Worm (Caenorhabditis elegans) whole organism, late embryonic: ENCODE data around the gene C08E3.1.

Source experiments
- F13H6.1 ChIP-seq: sonication (generic microtip); optimal IDR thresholded peaks from 2 replicates; lab custom pipeline; 2016; ENCODE audit warnings: missing genetic modification characterization, missing compliant biosample characterization
- K02D7.2 ChIP-seq: sonication (generic microtip); optimal IDR thresholded peaks from 2 replicates; lab custom pipeline; 2017; ENCODE audit warnings: mild to moderate bottlenecking, missing genetic modification characterization, missing compliant biosample characterization
- K09A11.1 ChIP-seq: sonication (generic microtip); optimal IDR thresholded peaks from 2 replicates; lab custom pipeline; 2017; ENCODE audit warnings: antibody characterized with exemption, mild to moderate bottlenecking, missing genetic modification characterization, missing compliant biosample characterization; ENCODE audit not compliant: insufficient read depth
- T23F11.4 ChIP-seq: fragments of 200-800 bp; sonication (Bioruptor generic); optimal IDR thresholded peaks from 2 replicates; lab custom pipeline; 2018; ENCODE audit warnings: mild to moderate bottlenecking, missing genetic modification characterization, missing compliant biosample characterization
- ama-1 ChIP-seq: fragments of 150-350 bp; optimal IDR thresholded peaks from 2 replicates; lab custom pipeline; 2014
- ceh-14 ChIP-seq: sonication (generic microtip); optimal IDR thresholded peaks from 2 replicates; lab custom pipeline; 2016; ENCODE audit warnings: missing genotype, missing genetic modification characterization, missing compliant biosample characterization
- ceh-19 ChIP-seq: fragments of 200-800 bp; sonication (Bioruptor generic); optimal IDR thresholded peaks from 2 replicates; lab custom pipeline; 2018; ENCODE audit warnings: mild to moderate bottlenecking, missing genetic modification characterization, missing compliant biosample characterization
- ceh-24 ChIP-seq: sonication (generic microtip); optimal IDR thresholded peaks from 2 replicates; lab custom pipeline; 2016; ENCODE audit warnings: mild to moderate bottlenecking, missing genetic modification characterization, missing compliant biosample characterization
- ceh-31 ChIP-seq: sonication (generic microtip); optimal IDR thresholded peaks from 2 replicates; lab custom pipeline; 2016; ENCODE audit warnings: missing genetic modification characterization, missing compliant biosample characterization
- ceh-34 ChIP-seq: sonication (generic microtip); optimal IDR thresholded peaks from 2 replicates; lab custom pipeline; 2016; ENCODE audit warnings: mild to moderate bottlenecking, missing genetic modification characterization, missing compliant biosample characterization
- ceh-48 ChIP-seq: sonication (generic microtip); optimal IDR thresholded peaks from 2 replicates; lab custom pipeline; 2016; ENCODE audit warnings: missing genetic modification characterization, inconsistent platforms, missing compliant biosample characterization
- ceh-6 ChIP-seq: fragments of 200-800 bp; sonication (Bioruptor generic); optimal IDR thresholded peaks from 2 replicates; lab custom pipeline; 2018; ENCODE audit warnings: mild to moderate bottlenecking, missing genetic modification characterization, missing compliant biosample characterization
- dve-1 ChIP-seq: sonication (generic microtip); optimal IDR thresholded peaks from 2 replicates; lab custom pipeline; 2017; ENCODE audit warnings: antibody characterized with exemption, mild to moderate bottlenecking, missing genetic modification characterization, missing compliant biosample characterization
- elt-2 ChIP-seq: sonication (generic microtip); optimal IDR thresholded peaks from 2 replicates; lab custom pipeline; 2016; ENCODE audit warnings: missing genetic modification reagents, missing genetic modification characterization, missing compliant biosample characterization
- eyg-1 ChIP-seq: sonication (generic microtip); optimal IDR thresholded peaks from 2 replicates; lab custom pipeline; 2016; ENCODE audit warnings: missing genotype, missing genetic modification characterization, missing compliant biosample characterization
- fkh-10 ChIP-seq: fragments of 150-350 bp; optimal IDR thresholded peaks from 2 replicates; lab custom pipeline; 2014; ENCODE audit warnings: missing biosample characterization, missing genetic modification reagents, missing genetic modification characterization
- fkh-6 ChIP-seq: sonication (generic microtip); optimal IDR thresholded peaks from 2 replicates; lab custom pipeline; 2016; ENCODE audit warnings: missing genetic modification characterization, missing compliant biosample characterization
- hlh-13 ChIP-seq: fragments of 200-800 bp; sonication (Bioruptor generic); optimal IDR thresholded peaks from 2 replicates; lab custom pipeline; 2018; ENCODE audit warnings: mild to moderate bottlenecking, missing genetic modification characterization, missing compliant biosample characterization
- hlh-30 ChIP-seq: sonication (generic microtip); optimal IDR thresholded peaks from 2 replicates; lab custom pipeline; 2017; ENCODE audit warnings: antibody characterized with exemption, missing genetic modification characterization, missing compliant biosample characterization; ENCODE audit not compliant: insufficient read depth
- hlh-6 ChIP-seq: sonication (generic microtip); optimal IDR thresholded peaks from 2 replicates; lab custom pipeline; 2016; ENCODE audit warnings: missing genotype, missing genetic modification characterization, missing compliant biosample characterization
- hlh-8 ChIP-seq: sonication (generic microtip); optimal IDR thresholded peaks from 2 replicates; lab custom pipeline; 2016; ENCODE audit warnings: missing genotype, missing genetic modification characterization, missing compliant biosample characterization
- lim-6 ChIP-seq: sonication (generic microtip); optimal IDR thresholded peaks from 2 replicates; lab custom pipeline; 2016; ENCODE audit warnings: missing genetic modification characterization, missing compliant biosample characterization
- mec-3 ChIP-seq: sonication (generic microtip); optimal IDR thresholded peaks from 2 replicates; lab custom pipeline; 2016; ENCODE audit warnings: borderline replicate concordance, missing genetic modification characterization, missing compliant biosample characterization
- nhr-11 ChIP-seq: fragments of 150-350 bp; optimal IDR thresholded peaks from 2 replicates; lab custom pipeline; 2014; ENCODE audit warnings: missing biosample characterization, missing genetic modification characterization
- nhr-232 ChIP-seq: sonication (generic microtip); optimal IDR thresholded peaks from 2 replicates; lab custom pipeline; 2016; ENCODE audit warnings: missing genetic modification characterization, missing compliant biosample characterization
- npax-4 ChIP-seq: sonication (generic microtip); optimal IDR thresholded peaks from 2 replicates; lab custom pipeline; 2016; ENCODE audit warnings: missing genetic modification characterization, missing compliant biosample characterization
- odd-2 ChIP-seq: sonication (generic microtip); optimal IDR thresholded peaks from 2 replicates; lab custom pipeline; 2017; ENCODE audit warnings: antibody characterized with exemption, mild to moderate bottlenecking, missing genetic modification characterization, missing compliant biosample characterization
- pat-9 ChIP-seq: fragments of 200-800 bp; sonication (Bioruptor generic); optimal IDR thresholded peaks from 2 replicates; lab custom pipeline; 2018; ENCODE audit warnings: mild to moderate bottlenecking, missing genetic modification characterization, moderate library complexity, missing compliant biosample characterization
- pax-1 ChIP-seq: fragments of 150-350 bp; optimal IDR thresholded peaks from 2 replicates; lab custom pipeline; 2014; ENCODE audit warnings: missing biosample characterization, missing genetic modification characterization
- pha-4 ChIP-seq: fragments of 150-350 bp; optimal IDR thresholded peaks from 2 replicates; lab custom pipeline; 2018; ENCODE audit warnings: missing biosample characterization, missing genetic modification reagents, missing genetic modification characterization
- pqm-1 ChIP-seq: sonication (generic microtip); optimal IDR thresholded peaks from 2 replicates; lab custom pipeline; 2016; ENCODE audit warnings: missing genetic modification characterization, missing compliant biosample characterization
- sdc-2 ChIP-seq: sonication (generic microtip); optimal IDR thresholded peaks from 2 replicates; lab custom pipeline; 2016; ENCODE audit warnings: missing genotype, missing genetic modification characterization, missing compliant biosample characterization
- sox-2 ChIP-seq: fragments of 200-800 bp; sonication (Bioruptor generic); IDR thresholded peaks from 2 replicates; pipeline ENCODE4 v1.3.6; 2022; ENCODE audit warnings: missing genetic modification reagents, missing genetic modification characterization, missing compliant biosample characterization
- tbx-7 ChIP-seq: sonication (generic microtip); optimal IDR thresholded peaks from 2 replicates; lab custom pipeline; 2016; ENCODE audit warnings: missing genotype, missing genetic modification characterization, missing compliant biosample characterization
- ttx-3 ChIP-seq: sonication (generic microtip); optimal IDR thresholded peaks from 2 replicates; lab custom pipeline; 2016; ENCODE audit warnings: missing genetic modification reagents, missing genetic modification characterization, missing compliant biosample characterization
- unc-3 ChIP-seq, 2 experiments: fragments of 200-800 bp in 1 of 2; sonication (Bioruptor generic) in 1 of 2; sonication (generic microtip) in 1 of 2; conservative IDR thresholded peaks in 1 of 2; optimal IDR thresholded peaks in 1 of 2; 2 replicates each; pipeline versions ENCODE4 v1.3.6 to Lab custom; 2016 to 2022; ENCODE audit warnings: missing compliant biosample characterization in 2 of 2, missing genetic modification characterization in 2 of 2, missing genetic modification reagents in 1 of 2
- unc-42 ChIP-seq: sonication (generic microtip); optimal IDR thresholded peaks from 2 replicates; lab custom pipeline; 2016; ENCODE audit warnings: missing genotype, missing genetic modification characterization, missing compliant biosample characterization
- zip-5 ChIP-seq: sonication (generic microtip); optimal IDR thresholded peaks from 2 replicates; lab custom pipeline; 2016; ENCODE audit warnings: missing genetic modification characterization, missing compliant biosample characterization
- ztf-16 ChIP-seq: sonication (generic microtip); optimal IDR thresholded peaks from 2 replicates; lab custom pipeline; 2017; ENCODE audit warnings: missing genetic modification characterization, missing compliant biosample characterization

C08E3.1 gene

DNA sequence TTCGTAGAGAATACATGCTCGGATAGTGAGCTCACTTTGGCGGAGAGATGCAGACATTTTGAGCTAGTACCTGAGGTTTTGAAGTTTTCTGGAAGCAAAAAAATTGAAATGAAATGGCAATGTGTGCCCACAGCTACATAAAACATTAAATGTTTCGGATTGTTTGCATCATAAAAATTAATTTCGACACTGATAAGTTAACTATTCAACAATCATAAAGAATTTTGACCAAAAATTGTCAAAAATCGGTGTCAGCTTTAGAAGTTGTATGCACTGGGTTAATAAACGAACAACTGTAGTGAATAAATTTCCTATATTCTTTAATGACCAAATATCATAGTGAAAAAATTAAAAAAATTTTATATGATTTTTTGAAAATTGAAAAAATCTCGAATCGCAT lies 14.6 kb upstream of the C08E3.1 start, which contains the start of gene fbxa-166:
fbxa-166 (minus strand) TSS at position 101 of the 400 bp plus-strand sequence.
- no peak for TF ChIP-seq hlh-30 (tag; lab: Kevin White, UChicago)
- TF ChIP-seq ceh-34, result no peak
- no peak for TF ChIP-seq pqm-1 (tag; lab: Kevin White, UChicago)
- no peak for TF ChIP-seq ceh-6
- no peak for TF ChIP-seq mec-3
- TF ChIP-seq sdc-2, result no peak
- no peak for TF ChIP-seq tbx-7 (tag; lab: Kevin White, UChicago)
- no peak for TF ChIP-seq fkh-6 (tag; lab: Kevin White, UChicago)
- no peak for TF ChIP-seq dve-1 (tag; lab: Kevin White, UChicago)
- no peak for TF ChIP-seq K09A11.1 (tag; lab: Kevin White, UChicago)

DNA sequence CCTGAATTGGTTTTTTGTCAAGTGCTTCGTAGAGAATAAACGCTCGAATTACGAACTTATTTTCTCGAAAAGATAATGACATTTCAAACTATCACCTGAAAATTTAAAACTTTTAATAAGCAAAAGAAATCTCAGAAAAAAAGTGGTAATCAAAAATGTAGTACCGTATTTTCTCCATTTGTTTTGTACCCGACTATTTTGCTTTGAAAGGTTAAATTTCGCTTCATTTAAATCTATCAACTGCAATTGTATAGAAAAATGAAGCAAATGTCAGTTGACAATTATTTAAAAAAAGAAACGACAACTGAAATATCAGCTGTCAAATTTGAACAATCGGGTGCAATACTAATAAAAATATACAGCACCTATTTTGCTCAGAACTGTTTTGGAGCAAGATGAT lies 12.4 kb upstream of the C08E3.1 start, which contains the start of gene fbxa-158:
fbxa-158 (minus strand) TSS at position 101 of the 400 bp plus-strand sequence.
- TF ChIP-seq hlh-30 (tag; lab: Kevin White, UChicago) (no peak), ceh-34 (no peak), ceh-48 (tag; lab: Kevin White, UChicago) (no peak), T23F11.4 (no peak), pax-1 (tag; lab: Kevin White, UChicago) (no peak), unc-42 (tag; lab: Kevin White, UChicago) (no peak), tbx-7 (tag; lab: Kevin White, UChicago) (no peak), nhr-232 (tag; lab: Kevin White, UChicago) (no peak), ceh-14 (tag; lab: Kevin White, UChicago) (no peak), elt-2 (no peak), ceh-31 (tag; lab: Kevin White, UChicago) (no peak)

DNA sequence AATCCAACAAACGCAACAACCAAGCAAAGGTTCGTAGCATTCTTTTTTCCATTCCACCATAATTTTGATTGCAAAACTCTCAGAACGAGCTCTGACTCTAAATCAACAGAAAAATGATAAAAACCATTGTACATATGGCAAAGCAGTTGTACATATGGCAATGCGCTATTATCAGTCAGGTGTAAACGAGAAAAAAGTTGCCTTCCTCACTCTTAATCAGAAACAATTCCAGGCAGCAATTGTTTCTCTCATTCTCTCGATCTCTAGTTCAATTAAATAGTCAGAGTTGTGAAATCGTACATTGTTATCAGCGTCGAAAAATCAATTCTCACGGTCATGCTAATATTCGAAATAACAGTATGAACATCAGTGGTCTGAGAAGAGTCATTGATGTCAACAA lies 11.8 kb upstream of the C08E3.1 start:
- TF ChIP-seq hlh-8 (tag; lab: Kevin White, UChicago) (no peak), elt-2 (peak; percentile 46)

DNA sequence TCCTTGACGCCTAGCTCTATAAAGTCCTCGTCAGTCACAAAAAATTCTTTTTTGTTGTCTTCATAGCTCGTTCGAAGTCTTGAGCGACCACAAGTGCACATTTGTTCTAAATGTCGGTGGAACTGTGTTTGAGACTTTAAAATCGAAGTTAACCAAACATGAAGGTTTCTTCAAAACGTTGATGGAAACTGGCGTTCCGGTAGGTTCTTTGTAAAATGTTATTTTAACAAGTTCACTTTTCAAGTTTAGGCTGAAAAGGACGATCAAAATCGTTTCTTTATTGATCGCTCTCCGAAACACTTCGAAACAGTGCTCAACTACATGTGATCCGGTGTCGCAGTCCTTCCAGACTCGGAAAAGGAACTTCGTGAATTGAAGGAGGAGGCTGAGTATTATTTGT lies 9.0 kb upstream of the C08E3.1 start, which contains the start of gene fbxa-160:
fbxa-160 (minus strand) TSS at position 101 of the 400 bp plus-strand sequence.
- no peak for TF ChIP-seq ttx-3 (tag; lab: Kevin White, UChicago)
- TF ChIP-seq mec-3, result no peak
- TF ChIP-seq fkh-10 (GFP tag; lab: Kevin White, UChicago), result no peak
- no peak for TF ChIP-seq sox-2 (GFP tag; lab: Robert Waterston, UW)
- no peak for TF ChIP-seq eyg-1 (tag; lab: Kevin White, UChicago)
- TF ChIP-seq hlh-6 (tag; lab: Kevin White, UChicago), result no peak
- TF ChIP-seq unc-42 (tag; lab: Kevin White, UChicago), result no peak
- TF ChIP-seq ceh-6, result no peak
- TF ChIP-seq nhr-11 (tag; lab: Kevin White, UChicago), result no peak
- TF ChIP-seq fkh-6 (tag; lab: Kevin White, UChicago), result no peak
- TF ChIP-seq ceh-24 (tag; lab: Kevin White, UChicago), result no peak
- no peak for TF ChIP-seq ama-1 (lab: Kevin White, UChicago)
- TF ChIP-seq lim-6 (tag; lab: Kevin White, UChicago), result no peak
- TF ChIP-seq odd-2 (tag; lab: Kevin White, UChicago), result no peak
- TF ChIP-seq sdc-2, result no peak
- TF ChIP-seq ceh-19 (GFP tag; lab: Kevin White, UChicago), result no peak
- TF ChIP-seq ceh-31 (tag; lab: Kevin White, UChicago), result no peak
- no peak for TF ChIP-seq pha-4 (tag; lab: Kevin White, UChicago)
- TF ChIP-seq zip-5 (tag; lab: Kevin White, UChicago), result no peak
- no peak for TF ChIP-seq ztf-16 (tag; lab: Kevin White, UChicago)

DNA sequence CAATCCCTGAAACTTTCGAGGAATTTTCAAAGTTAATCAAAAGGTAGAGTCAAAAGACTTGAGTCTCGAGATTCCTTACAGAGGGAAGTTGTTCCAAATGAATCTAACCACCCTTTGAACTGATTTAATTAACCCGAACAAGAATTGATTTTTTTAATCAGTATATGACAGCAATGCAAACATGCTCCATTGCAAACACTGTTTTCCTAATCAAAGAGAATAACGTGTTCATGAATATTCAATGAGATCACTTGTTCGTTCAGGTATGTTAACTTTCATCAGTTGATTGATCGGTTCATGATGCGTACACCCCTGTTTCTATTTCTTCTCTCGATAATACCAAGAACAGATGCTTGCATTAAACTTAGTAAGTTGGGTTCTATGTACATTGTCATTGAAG lies 7.9 kb upstream of the C08E3.1 start, which contains the start of gene C08E3.14:
C08E3.14 (plus strand) TSS at position 301 of the 400 bp plus-strand sequence.
- TF ChIP-seq pha-4 (tag; lab: Kevin White, UChicago), result no peak
- TF ChIP-seq pat-9 (tag; lab: Kevin White, UChicago), result no peak
- no peak for TF ChIP-seq unc-3 (GFP tag; conservative IDR thresholded peaks at IDR 0.05; lab: Robert Waterston, UW)
- TF ChIP-seq unc-3 (tag; optimal IDR thresholded peaks at IDR 0.05; lab: Kevin White, UChicago), result no peak
- no peak for TF ChIP-seq npax-4
- no peak for TF ChIP-seq elt-2
- no peak for TF ChIP-seq K02D7.2 (tag; lab: Kevin White, UChicago)
- no peak for TF ChIP-seq ceh-31 (tag; lab: Kevin White, UChicago)
- TF ChIP-seq ztf-16 (tag; lab: Kevin White, UChicago), result no peak
- TF ChIP-seq unc-42 (tag; lab: Kevin White, UChicago), result no peak
- no peak for TF ChIP-seq ceh-34
- no peak for TF ChIP-seq hlh-30 (tag; lab: Kevin White, UChicago)
- no peak for TF ChIP-seq ceh-6
- TF ChIP-seq F13H6.1, result no peak
- TF ChIP-seq nhr-11 (tag; lab: Kevin White, UChicago), result no peak
- TF ChIP-seq hlh-13 (GFP tag; lab: Kevin White, UChicago), result no peak
- TF ChIP-seq lim-6 (tag; lab: Kevin White, UChicago), result no peak
